Worm (Caenorhabditis elegans): ENCODE results near the gene C04E7.1.

DNA sequence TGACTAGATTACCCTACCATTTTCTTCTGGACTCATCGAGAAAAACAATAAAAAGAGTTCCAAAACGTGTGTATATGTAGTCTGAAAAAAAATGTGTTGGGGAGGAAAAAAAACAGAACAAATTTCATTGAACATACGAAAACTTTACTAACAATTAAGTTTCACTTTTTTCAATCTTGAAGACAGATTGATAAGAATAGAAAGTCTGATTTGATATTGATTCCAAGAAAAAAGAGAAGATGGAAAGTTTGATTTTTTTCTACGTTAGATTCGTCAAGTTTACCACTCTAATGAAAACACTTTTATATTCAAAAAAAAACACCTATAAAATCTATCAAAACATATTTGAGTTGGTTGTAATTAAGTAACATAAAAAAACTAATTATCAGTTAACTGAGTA lies 32.6 kb downstream of the C04E7.1 start, which contains the start of gene R04A9.9:
- no peak for TF ChIP-seq W03F9.2 (tag; optimal IDR thresholded peaks at IDR 0.05)
- TF ChIP-seq dao-5 (tag; optimal IDR thresholded peaks at IDR 0.05): no peak
- no peak for TF ChIP-seq him-1 (tag; optimal IDR thresholded peaks at IDR 0.05)

Measured in whole organism, L4/young adult.